Fruit fly (Drosophila melanogaster) whole organism: ENCODE results near the gene hng3.

ENCODE experiments used
- CG8478 ChIP-seq: fragments of >200 bp; optimal IDR thresholded peaks from 2 replicates; lab custom pipeline; 2018; ENCODE audit warnings: inconsistent platforms
- Dll ChIP-seq: fragments of >200 bp; optimal IDR thresholded peaks from 2 replicates; lab custom pipeline; 2017
- EcR ChIP-seq, 2 experiments: fragments of >200 bp; optimal IDR thresholded peaks; 2 replicates each; lab custom pipeline; 2017; ENCODE audit warnings: missing biosample characterization in 2 of 2, missing genetic modification characterization in 2 of 2, missing genetic modification reagents in 2 of 2
- pan ChIP-seq: fragments of >200 bp; optimal IDR thresholded peaks from 2 replicates; lab custom pipeline; 2017
- psq ChIP-seq: fragments of >200 bp; optimal IDR thresholded peaks from 2 replicates; lab custom pipeline; 2017
- usp ChIP-seq: fragments of >200 bp; optimal IDR thresholded peaks from 2 replicates; lab custom pipeline; 2017; ENCODE audit warnings: missing biosample characterization, missing genetic modification characterization, mixed read lengths

Gene hng3

DNA sequence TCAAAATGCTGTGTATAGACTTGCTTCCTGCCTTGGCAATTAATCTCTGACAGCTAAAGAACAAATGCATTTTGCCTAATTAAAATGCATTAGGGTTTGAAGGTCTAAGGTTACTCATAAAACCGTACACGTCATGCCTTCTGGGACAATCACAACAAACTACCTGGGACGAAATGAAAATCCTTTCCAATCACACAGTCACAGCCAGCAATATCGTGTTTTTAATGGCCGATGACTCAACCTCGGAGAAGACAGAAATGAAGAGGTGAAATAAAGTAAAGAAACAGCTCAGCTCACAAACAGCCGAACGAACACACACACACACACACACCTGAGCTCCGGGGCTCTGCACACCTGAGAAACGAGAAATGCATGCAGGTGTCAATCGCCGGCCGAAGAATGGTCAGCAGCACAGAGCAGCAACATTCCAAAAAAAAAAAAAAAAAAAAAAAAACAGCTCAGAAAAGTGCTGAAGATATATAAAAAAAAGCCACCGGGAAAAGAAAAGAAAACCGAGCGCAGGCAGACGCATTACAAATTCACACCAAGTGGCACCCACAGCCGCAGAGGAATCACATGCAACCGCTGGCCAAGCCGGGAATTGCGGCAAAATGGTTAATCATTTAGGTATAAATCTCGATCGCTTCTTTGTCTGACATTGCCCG, 22.9 kb downstream of the hng3 start:
- no peak for TF ChIP-seq pan (lab: Kevin White, UChicago)
- TF ChIP-seq usp (GFP tag; lab: Kevin White, UChicago): no peak
- TF ChIP-seq psq (lab: Kevin White, UChicago): no peak
- no peak for TF ChIP-seq CG8478 (lab: Kevin White, UChicago)
- TF ChIP-seq Dll (lab: Kevin White, UChicago): no peak
- TF ChIP-seq EcR (GFP tag; optimal IDR thresholded peaks at IDR 0.05; lab: Kevin White, UChicago): no peak

DNA sequence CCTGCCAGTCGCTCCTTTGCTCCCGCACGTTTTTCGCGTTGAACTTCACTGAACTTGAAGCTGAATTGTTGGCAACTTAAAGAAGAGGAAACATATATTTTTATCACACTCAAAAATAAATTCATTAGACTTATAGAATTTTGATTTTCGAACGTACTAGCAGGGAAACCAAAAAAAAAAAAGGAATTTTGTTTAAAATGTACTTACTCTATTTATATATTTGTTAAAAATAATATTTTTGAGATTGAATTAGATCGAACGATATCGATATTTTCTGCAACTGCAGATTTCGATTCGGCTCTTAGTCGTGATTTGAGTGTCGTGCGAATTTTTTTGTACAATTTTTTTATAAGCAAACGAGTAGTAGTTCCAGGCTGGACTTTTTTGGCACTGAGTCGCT, 23.8 kb downstream of the hng3 start:
- TF ChIP-seq Dll (lab: Kevin White, UChicago) (no peak), EcR (GFP tag; optimal IDR thresholded peaks at IDR 0.05; lab: Kevin White, UChicago) (no peak), psq (lab: Kevin White, UChicago) (no peak), pan (lab: Kevin White, UChicago) (no peak), usp (GFP tag; lab: Kevin White, UChicago) (no peak), CG8478 (lab: Kevin White, UChicago) (no peak)

DNA sequence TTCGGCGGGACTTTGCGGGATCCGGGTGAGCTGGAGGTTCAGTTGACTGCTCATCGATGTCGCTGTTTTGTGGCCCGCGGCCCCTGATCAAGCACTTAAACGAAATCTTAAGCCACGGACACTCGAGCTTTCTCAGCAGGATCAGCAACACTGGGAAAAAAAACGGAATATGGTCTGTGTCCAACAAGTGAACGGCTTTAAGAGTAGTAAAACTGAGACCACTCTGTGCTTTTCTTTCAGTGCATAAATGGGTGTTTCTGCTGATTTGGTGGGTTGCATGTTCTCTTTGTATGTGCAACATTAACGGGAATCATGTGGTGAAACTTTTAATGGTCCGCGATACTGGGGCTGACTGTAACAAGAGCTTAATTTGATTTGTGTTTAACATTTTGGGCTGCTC, 25.9 kb downstream of the hng3 start:
- TF ChIP-seq Dll (lab: Kevin White, UChicago) (no peak), pan (lab: Kevin White, UChicago) (no peak), EcR (GFP tag; optimal IDR thresholded peaks at IDR 0.05; lab: Kevin White, UChicago) (no peak), usp (GFP tag; lab: Kevin White, UChicago) (no peak)

DNA sequence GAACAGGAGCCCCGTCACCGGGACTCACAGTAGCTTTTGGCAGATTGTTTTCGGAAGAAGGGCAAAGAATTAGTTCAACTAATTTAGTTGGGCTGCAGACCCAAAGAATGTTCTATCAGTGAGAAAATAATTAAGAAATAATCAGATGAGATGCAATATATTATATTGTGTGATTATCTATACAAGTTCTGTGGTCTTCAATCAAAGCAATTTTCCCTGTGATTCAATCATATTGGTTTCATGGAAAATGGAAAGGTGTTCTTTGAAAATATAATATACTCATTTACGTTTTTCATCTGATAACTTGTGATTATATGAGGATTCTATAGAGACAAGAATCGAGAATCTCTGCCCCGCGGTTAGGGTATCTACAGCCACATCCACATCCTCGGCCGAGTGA, 26.7 kb downstream of the hng3 start:
- TF ChIP-seq pan (lab: Kevin White, UChicago) (no peak), EcR (GFP tag; optimal IDR thresholded peaks at IDR 0.05; lab: Kevin White, UChicago) (no peak), CG8478 (lab: Kevin White, UChicago) (no peak), Dll (lab: Kevin White, UChicago) (no peak), psq (lab: Kevin White, UChicago) (no peak), usp (GFP tag; lab: Kevin White, UChicago) (no peak)

DNA sequence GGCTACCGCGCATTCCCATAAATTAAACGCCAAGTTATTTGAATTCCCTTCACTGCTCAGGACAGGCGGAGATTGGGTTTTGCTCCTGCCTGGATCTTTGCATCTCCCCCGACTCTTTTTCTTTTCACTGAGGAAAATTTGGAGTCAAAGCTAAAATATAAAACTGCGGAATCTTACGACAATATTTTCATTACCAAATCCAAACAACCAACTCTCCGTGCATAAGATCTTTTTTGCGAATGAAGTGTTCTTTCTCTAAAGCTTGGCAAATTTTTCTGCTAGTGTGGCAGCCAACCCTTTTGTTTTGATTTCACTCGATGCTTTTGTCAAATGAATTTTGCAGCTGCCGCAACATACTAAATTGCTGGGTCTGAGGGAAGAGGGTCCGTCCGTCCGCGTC, 27.4 kb downstream of the hng3 start:
- TF ChIP-seq pan (lab: Kevin White, UChicago) (no peak), usp (GFP tag; lab: Kevin White, UChicago) (no peak), psq (lab: Kevin White, UChicago) (no peak), Dll (lab: Kevin White, UChicago) (no peak), CG8478 (lab: Kevin White, UChicago) (no peak), EcR (GFP tag; optimal IDR thresholded peaks at IDR 0.05; lab: Kevin White, UChicago) (no peak)

DNA sequence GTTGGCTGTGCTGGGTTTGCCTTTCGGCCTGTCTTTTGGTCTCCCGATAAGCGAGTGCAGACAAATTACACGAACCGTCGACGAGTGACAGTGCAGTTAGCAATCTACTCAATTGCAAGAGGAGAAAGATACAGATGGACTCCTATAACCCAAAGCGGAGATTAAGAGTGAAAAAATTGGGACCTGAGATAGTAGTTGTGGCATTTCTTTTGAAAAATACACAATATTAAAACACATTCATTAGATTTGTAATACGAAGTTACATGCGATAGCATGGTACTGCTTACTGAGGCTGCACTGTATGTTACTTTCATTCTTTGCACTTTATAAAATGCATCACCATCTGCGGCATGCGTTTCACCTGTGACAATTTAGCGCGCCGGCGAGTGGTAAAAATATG, 28.1 kb downstream of the hng3 start:
- TF ChIP-seq Dll (lab: Kevin White, UChicago): no peak
- TF ChIP-seq usp (GFP tag; lab: Kevin White, UChicago): no peak
- no peak for TF ChIP-seq CG8478 (lab: Kevin White, UChicago)
- TF ChIP-seq EcR (GFP tag; optimal IDR thresholded peaks at IDR 0.05; lab: Kevin White, UChicago): no peak
- TF ChIP-seq pan (lab: Kevin White, UChicago): no peak
- no peak for TF ChIP-seq psq (lab: Kevin White, UChicago)

DNA sequence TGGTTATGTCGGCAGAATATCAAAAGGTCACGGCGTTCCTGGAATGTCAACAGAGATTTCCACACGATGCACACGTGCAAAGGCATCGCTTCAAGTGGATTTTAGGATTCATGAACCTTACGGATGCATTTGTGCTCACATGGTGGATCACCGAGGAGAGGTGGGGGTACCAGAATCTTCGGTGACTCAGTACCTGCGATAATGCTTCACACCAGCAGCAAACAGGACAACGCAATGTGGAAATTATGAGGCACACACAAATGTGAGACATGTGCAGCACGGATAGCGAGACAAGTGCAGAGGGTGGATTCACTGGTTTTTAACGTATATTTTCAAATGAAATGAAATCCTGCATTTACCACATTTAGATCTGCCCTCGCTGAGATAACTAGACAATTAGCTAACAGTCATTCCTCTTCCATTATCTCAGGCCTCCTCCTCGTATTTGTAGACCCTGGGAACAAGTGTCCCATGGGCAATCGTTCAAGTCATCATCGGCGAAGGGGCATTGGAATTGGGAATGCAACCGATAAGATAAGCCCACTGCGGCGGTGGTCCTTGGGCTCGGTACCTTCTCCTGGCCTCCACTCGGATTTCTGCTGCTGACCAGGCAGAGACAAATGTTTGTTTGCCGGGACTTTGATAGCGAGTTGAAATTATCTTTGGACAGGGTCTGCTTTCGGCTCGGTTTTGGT, 28.7 kb downstream of the hng3 start:
- TF ChIP-seq Dll (lab: Kevin White, UChicago) (no peak), usp (GFP tag; lab: Kevin White, UChicago) (no peak), CG8478 (lab: Kevin White, UChicago) (no peak), psq (lab: Kevin White, UChicago) (no peak), EcR (GFP tag; optimal IDR thresholded peaks at IDR 0.05; lab: Kevin White, UChicago) (no peak), pan (lab: Kevin White, UChicago) (no peak)

DNA sequence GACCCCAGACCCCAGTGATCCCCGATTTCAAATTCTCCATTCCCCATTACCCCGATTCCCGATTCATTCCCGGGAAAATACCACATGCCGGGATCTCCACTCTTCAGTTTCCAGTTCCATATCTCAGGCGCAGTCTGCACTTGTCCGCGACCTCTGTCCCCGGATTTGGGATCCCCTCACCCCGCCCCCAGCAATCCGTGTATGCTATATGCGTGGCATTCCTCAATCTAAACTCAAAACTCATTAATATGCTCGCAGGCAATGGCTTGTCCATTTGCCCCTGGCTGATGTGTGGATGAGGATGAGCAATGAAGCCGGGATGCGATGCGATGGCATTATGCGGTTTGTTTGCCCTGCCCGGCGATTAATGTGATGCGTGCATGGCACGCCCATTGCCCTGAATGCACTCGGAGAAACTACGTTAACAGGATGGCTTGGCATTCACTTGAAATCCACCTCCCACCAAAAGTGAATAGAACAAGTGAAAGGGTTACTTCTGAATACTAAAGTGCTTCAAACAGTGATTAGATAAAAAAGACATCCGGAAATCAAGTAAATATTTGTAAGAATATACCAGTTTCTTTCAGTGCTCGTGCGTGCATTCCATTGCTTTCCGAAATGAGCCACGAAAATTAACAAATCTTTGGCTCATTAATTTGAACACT, 29.6 kb downstream of the hng3 start:
- no peak for TF ChIP-seq pan (lab: Kevin White, UChicago)
- TF ChIP-seq CG8478 (lab: Kevin White, UChicago): no peak
- TF ChIP-seq usp (GFP tag; lab: Kevin White, UChicago): no peak
- TF ChIP-seq Dll (lab: Kevin White, UChicago): no peak
- TF ChIP-seq EcR (GFP tag; optimal IDR thresholded peaks at IDR 0.05; lab: Kevin White, UChicago): no peak
- no peak for TF ChIP-seq psq (lab: Kevin White, UChicago)

DNA sequence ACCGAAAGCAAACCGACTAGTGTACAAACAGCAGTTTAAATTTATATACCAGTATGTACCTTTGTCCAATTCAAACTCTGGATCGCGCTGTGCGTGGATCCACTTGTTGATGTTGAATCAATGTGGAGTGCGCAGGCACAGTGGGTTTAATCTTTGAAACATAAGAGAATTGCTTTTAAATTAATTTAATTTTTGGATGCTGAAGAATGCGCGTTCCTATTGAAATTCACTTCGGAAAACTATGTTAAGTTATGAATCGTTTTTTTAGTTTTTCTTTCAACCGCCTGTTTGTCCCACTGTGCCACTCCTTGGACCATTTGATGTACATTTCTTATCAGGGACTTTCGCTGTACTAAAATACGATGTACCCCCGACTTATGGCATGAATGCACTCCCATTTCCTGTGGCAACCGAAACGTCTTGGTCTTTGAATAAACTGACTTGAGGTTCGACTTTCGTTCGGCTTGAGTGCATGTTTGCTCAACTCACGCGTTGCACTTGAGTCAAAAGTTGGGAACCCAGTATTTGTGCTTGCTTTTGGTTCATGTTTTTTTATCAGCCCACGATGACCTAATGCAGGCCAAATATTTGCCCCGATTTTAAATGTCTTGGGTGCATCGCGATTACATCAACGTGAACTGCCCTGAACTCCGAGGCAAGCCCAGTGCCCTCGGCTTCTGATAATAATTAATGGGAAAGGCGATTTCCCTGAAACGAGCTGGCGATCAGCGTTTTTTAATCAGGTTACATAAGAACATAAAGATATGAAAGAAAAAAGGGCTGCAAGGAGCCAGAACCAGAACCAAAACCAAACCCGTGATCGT, 30.6 kb downstream of the hng3 start:
- TF ChIP-seq pan (lab: Kevin White, UChicago) (no peak), Dll (lab: Kevin White, UChicago) (no peak), usp (GFP tag; lab: Kevin White, UChicago) (no peak), psq (lab: Kevin White, UChicago) (no peak), CG8478 (lab: Kevin White, UChicago) (no peak), EcR (GFP tag; optimal IDR thresholded peaks at IDR 0.05; lab: Kevin White, UChicago) (no peak)
